Fruit fly (Drosophila melanogaster) whole organism, prepupa: ENCODE results near the gene sturkopf.

Source experiments
- CG10669 ChIP-seq: fragments of 200-800 bp; sonication (Bioruptor generic); optimal IDR thresholded peaks from 3 replicates; lab custom pipeline; 2018; ENCODE audit warnings: missing biosample characterization, mild to moderate bottlenecking, missing genetic modification characterization, moderate library complexity
- CG11294 ChIP-seq: fragments of 200-800 bp; sonication (Bioruptor generic); IDR thresholded peaks from 2 replicates; pipeline ENCODE4 v1.3.6; 2022; ENCODE audit warnings: missing biosample characterization, missing genetic modification characterization
- CG11762 ChIP-seq: fragments of 200-800 bp; sonication (Bioruptor generic); optimal IDR thresholded peaks from 3 replicates; lab custom pipeline; 2016; ENCODE audit warnings: missing biosample characterization, missing genetic modification characterization; ENCODE audit not compliant: insufficient read depth
- CG11902 ChIP-seq: fragments of 200-800 bp; sonication (Bioruptor generic); optimal IDR thresholded peaks from 3 replicates; lab custom pipeline; 2016; ENCODE audit warnings: missing biosample characterization, missing genetic modification characterization
- CG15336 ChIP-seq: fragments of 200-800 bp; sonication (Bioruptor generic); IDR thresholded peaks from 2 replicates; pipeline ENCODE4 v1.3.6; 2022; ENCODE audit warnings: missing biosample characterization, missing genetic modification characterization
- CG1621 ChIP-seq: fragments of 200-800 bp; sonication (Bioruptor generic); optimal IDR thresholded peaks from 3 replicates; lab custom pipeline; 2018; ENCODE audit warnings: missing biosample characterization, mild to moderate bottlenecking, missing genetic modification characterization
- CG16779 ChIP-seq: fragments of 200-800 bp; sonication (Bioruptor generic); optimal IDR thresholded peaks from 3 replicates; lab custom pipeline; 2017; ENCODE audit warnings: missing biosample characterization, mild to moderate bottlenecking, missing genetic modification characterization
- CG3032 ChIP-seq: fragments of 200-800 bp; optimal IDR thresholded peaks from 2 replicates; lab custom pipeline; 2019; ENCODE audit warnings: missing biosample characterization, mild to moderate bottlenecking, missing genetic modification characterization, moderate library complexity
- CG31627 ChIP-seq: fragments of 200-800 bp; sonication (Bioruptor generic); optimal IDR thresholded peaks from 3 replicates; lab custom pipeline; 2016; ENCODE audit warnings: missing biosample characterization, missing genetic modification characterization
- CG32006 ChIP-seq: fragments of 200-800 bp; sonication (Bioruptor generic); optimal IDR thresholded peaks from 3 replicates; lab custom pipeline; 2017; ENCODE audit warnings: missing biosample characterization, mild to moderate bottlenecking, missing genetic modification characterization
- CG34406 ChIP-seq: fragments of 200-800 bp; sonication (Bioruptor generic); optimal IDR thresholded peaks from 3 replicates; lab custom pipeline; 2016; ENCODE audit warnings: missing biosample characterization, missing genetic modification characterization
- CG3919 ChIP-seq: fragments of 200-800 bp; sonication (Bioruptor generic); optimal IDR thresholded peaks from 3 replicates; lab custom pipeline; 2016; ENCODE audit warnings: missing biosample characterization, missing genetic modification characterization
- CG4318 ChIP-seq: fragments of 200-800 bp; sonication (Bioruptor generic); optimal IDR thresholded peaks from 3 replicates; lab custom pipeline; 2017; ENCODE audit warnings: missing biosample characterization, mild to moderate bottlenecking, missing genetic modification characterization
- CG6163 ChIP-seq: fragments of 200-800 bp; sonication (Bioruptor generic); IDR thresholded peaks from 3 replicates; pipeline ENCODE4 v1.3.6; 2022; ENCODE audit warnings: missing biosample characterization, missing genetic modification characterization
- CG6792 ChIP-seq: fragments of 200-800 bp; sonication (Bioruptor generic); optimal IDR thresholded peaks from 3 replicates; lab custom pipeline; 2016; ENCODE audit warnings: missing biosample characterization, missing genetic modification characterization
- CG6808 ChIP-seq: fragments of 200-800 bp; sonication (Bioruptor generic); optimal IDR thresholded peaks from 3 replicates; lab custom pipeline; 2017; ENCODE audit warnings: missing biosample characterization, missing genetic modification characterization, mild to moderate bottlenecking, moderate library complexity, missing genetic modification reagents
- CG6854 ChIP-seq: fragments of 200-800 bp; sonication (Bioruptor generic); optimal IDR thresholded peaks from 2 replicates; lab custom pipeline; 2017; ENCODE audit warnings: missing biosample characterization, mild to moderate bottlenecking, missing genetic modification characterization
- CG8119 ChIP-seq: fragments of 200-800 bp; sonication (Bioruptor generic); IDR thresholded peaks from 3 replicates; pipeline ENCODE4 v1.3.6; 2022; ENCODE audit warnings: missing biosample characterization, missing genetic modification characterization
- CG8319 ChIP-seq: fragments of 200-800 bp; sonication (Bioruptor generic); optimal IDR thresholded peaks from 3 replicates; lab custom pipeline; 2016; ENCODE audit warnings: missing biosample characterization, missing genetic modification characterization
- CG8632 ChIP-seq: fragments of 200-800 bp; sonication (Bioruptor generic); optimal IDR thresholded peaks from 3 replicates; lab custom pipeline; 2016; ENCODE audit warnings: missing biosample characterization, missing genetic modification characterization
- Eip78C ChIP-seq: fragments of 200-800 bp; sonication (Bioruptor generic); peaks from one replicate; lab custom pipeline; 2016; ENCODE audit warnings: missing biosample characterization, missing genetic modification characterization
- Eip93F ChIP-seq: fragments of 200-800 bp; sonication (Bioruptor generic); optimal IDR thresholded peaks from 2 replicates; lab custom pipeline; 2016; ENCODE audit warnings: missing biosample characterization, mild to moderate bottlenecking, missing genetic modification characterization
- Ets21C ChIP-seq: fragments of 200-800 bp; sonication (Bioruptor generic); optimal IDR thresholded peaks from 3 replicates; lab custom pipeline; 2016; ENCODE audit warnings: missing biosample characterization, missing genetic modification characterization
- Ets96B ChIP-seq: fragments of 200-800 bp; optimal IDR thresholded peaks from 2 replicates; lab custom pipeline; 2019; ENCODE audit warnings: missing biosample characterization, mild to moderate bottlenecking, missing genetic modification characterization, moderate library complexity
- Gug ChIP-seq: fragments of 200-800 bp; sonication (Bioruptor generic); IDR thresholded peaks from 2 replicates; pipeline ENCODE4 v1.3.6; 2022; ENCODE audit warnings: missing biosample characterization, missing genetic modification characterization
- Hr39 ChIP-seq: fragments of 200-800 bp; sonication (Bioruptor generic); optimal IDR thresholded peaks from 2 replicates; lab custom pipeline; 2016; ENCODE audit warnings: missing biosample characterization, missing genetic modification characterization
- Hr4 ChIP-seq: fragments of 200-800 bp; sonication (Bioruptor generic); optimal IDR thresholded peaks from 3 replicates; lab custom pipeline; 2016; ENCODE audit warnings: missing biosample characterization, missing genetic modification characterization
- Lpt ChIP-seq: fragments of 200-800 bp; sonication (Bioruptor generic); optimal IDR thresholded peaks from 3 replicates; lab custom pipeline; 2016; ENCODE audit warnings: missing biosample characterization, missing genetic modification characterization
- Sox14 ChIP-seq: fragments of 200-800 bp; sonication (Bioruptor generic); optimal IDR thresholded peaks from 3 replicates; lab custom pipeline; 2016; ENCODE audit warnings: missing biosample characterization, missing genetic modification characterization
- Sox15 ChIP-seq: fragments of 200-800 bp; sonication (Bioruptor generic); optimal IDR thresholded peaks from 3 replicates; lab custom pipeline; 2016; ENCODE audit warnings: missing biosample characterization, missing genetic modification characterization
- achi ChIP-seq: fragments of 200-800 bp; sonication (Bioruptor generic); optimal IDR thresholded peaks from 3 replicates; lab custom pipeline; 2016; ENCODE audit warnings: missing biosample characterization, missing genetic modification characterization
- acj6 ChIP-seq: fragments of 200-800 bp; sonication (Bioruptor generic); optimal IDR thresholded peaks from 3 replicates; lab custom pipeline; 2016; ENCODE audit warnings: missing biosample characterization, missing genetic modification characterization
- cyc ChIP-seq: fragments of 200-800 bp; sonication (Bioruptor generic); optimal IDR thresholded peaks from 3 replicates; lab custom pipeline; 2016; ENCODE audit warnings: missing biosample characterization, missing genetic modification characterization
- eg ChIP-seq: fragments of 200-800 bp; sonication (Bioruptor generic); IDR thresholded peaks from 3 replicates; pipeline ENCODE4 v1.3.6; 2022; ENCODE audit warnings: missing biosample characterization, missing genetic modification characterization
- esn ChIP-seq: fragments of 200-800 bp; sonication (Bioruptor generic); optimal IDR thresholded peaks from 2 replicates; lab custom pipeline; 2016; ENCODE audit warnings: missing biosample characterization, mild to moderate bottlenecking, missing genetic modification characterization, moderate library complexity
- fd59A ChIP-seq: fragments of 200-800 bp; sonication (Bioruptor generic); optimal IDR thresholded peaks from 2 replicates; lab custom pipeline; 2017; ENCODE audit warnings: missing biosample characterization, mild to moderate bottlenecking, missing genetic modification characterization, missing genetic modification reagents
- fkh ChIP-seq: fragments of 200-800 bp; sonication (Bioruptor generic); optimal IDR thresholded peaks from 3 replicates; lab custom pipeline; 2017; ENCODE audit warnings: missing biosample characterization, mild to moderate bottlenecking, missing genetic modification characterization, moderate library complexity
- lz ChIP-seq: fragments of 200-800 bp; sonication (Bioruptor generic); optimal IDR thresholded peaks from 3 replicates; lab custom pipeline; 2016; ENCODE audit warnings: missing biosample characterization, missing genetic modification characterization
- net ChIP-seq: fragments of 200-800 bp; sonication (Bioruptor generic); optimal IDR thresholded peaks from 3 replicates; lab custom pipeline; 2016; ENCODE audit warnings: missing biosample characterization, missing genetic modification characterization
- salr ChIP-seq, 2 experiments: fragments of 200-800 bp; sonication (Bioruptor generic); optimal IDR thresholded peaks; 3 replicates each; lab custom pipeline; 2016 to 2018; ENCODE audit warnings: missing biosample characterization in 2 of 2, missing genetic modification characterization in 2 of 2, mild to moderate bottlenecking in 1 of 2
- ss ChIP-seq, 2 experiments: fragments of 200-800 bp; sonication (Bioruptor generic); optimal IDR thresholded peaks; 2 replicates in 1 of 2; 3 replicates in 1 of 2; lab custom pipeline; 2017 to 2018; ENCODE audit warnings: mild to moderate bottlenecking in 2 of 2, missing biosample characterization in 2 of 2, missing genetic modification characterization in 2 of 2, moderate library complexity in 1 of 2
- svp ChIP-seq: fragments of 200-800 bp; sonication (Bioruptor generic); peaks from one replicate; lab custom pipeline; 2016; ENCODE audit warnings: missing biosample characterization, missing genetic modification characterization
- topi ChIP-seq: fragments of 200-800 bp; sonication (Bioruptor generic); optimal IDR thresholded peaks from 3 replicates; lab custom pipeline; 2016; ENCODE audit warnings: missing biosample characterization, missing genetic modification characterization
- vri ChIP-seq: fragments of 200-800 bp; sonication (Bioruptor generic); optimal IDR thresholded peaks from 3 replicates; lab custom pipeline; 2016; ENCODE audit warnings: missing biosample characterization, mild to moderate bottlenecking, missing genetic modification characterization

sturkopf gene

DNA sequence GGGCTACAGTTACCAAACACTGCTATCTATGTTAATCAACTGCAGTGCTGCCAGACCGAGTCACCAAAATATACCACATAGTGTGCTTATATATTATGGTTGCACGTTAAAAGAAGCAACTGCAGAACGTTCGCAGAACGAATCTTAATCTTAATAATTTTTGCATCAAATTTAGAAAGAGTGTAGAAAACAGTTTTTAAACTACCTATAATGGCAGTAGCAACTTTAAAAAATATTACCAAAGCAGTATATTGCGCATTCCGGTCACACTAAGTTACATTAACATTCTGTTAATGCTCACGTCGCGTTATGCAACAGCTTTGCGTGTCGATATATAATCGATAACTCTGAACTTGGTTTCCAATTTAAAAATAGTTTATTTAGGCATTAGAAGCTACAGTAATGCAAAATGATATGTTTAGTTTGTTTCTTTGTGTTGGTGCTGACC, 29.0 kb upstream of the sturkopf start, which contains the start of gene indra:
Gene indra, minus strand, starts transcription at position 271 of the 448 bp plus-strand sequence.
- no peak for TF ChIP-seq CG15336 (GFP tag; lab: Robert Waterston, UW)
- TF ChIP-seq cyc: peak; percentile 66
- TF ChIP-seq CG3032 (tag; lab: Kevin White, UChicago): peak; percentile 49
- TF ChIP-seq esn: peak; percentile 76
- peak; percentile 43 for TF ChIP-seq fkh (GFP tag; lab: Kevin White, UChicago)
- peak; percentile 47 for TF ChIP-seq CG11902 (GFP tag; lab: Kevin White, UChicago)
- TF ChIP-seq CG3919: no peak
- 0 out of 2 replicates have a peak, but pooled peaks have one; percentile 36 for TF ChIP-seq CG11294 (GFP tag; lab: Robert Waterston, UW)
- TF ChIP-seq topi (GFP tag; lab: Kevin White, UChicago): no peak
- peak; percentile 38 for TF ChIP-seq Sox15 (GFP tag; lab: Kevin White, UChicago)
- no peak for TF ChIP-seq Ets21C (GFP tag; lab: Kevin White, UChicago)
- TF ChIP-seq CG34406: no peak
- TF ChIP-seq Gug (GFP tag; lab: Robert Waterston, UW): 0 out of 2 replicates have a peak, but pooled peaks have one; percentile 26
- TF ChIP-seq net (GFP tag; lab: Kevin White, UChicago): no peak
- TF ChIP-seq CG8119: 0 out of 3 replicates have a peak, but pooled peaks have one; percentile 28
- peak; percentile 64 for TF ChIP-seq lz (GFP tag; lab: Kevin White, UChicago)
- TF ChIP-seq ss (GFP tag; optimal IDR thresholded peaks at IDR 0.05; lab: Kevin White, UChicago): peak in 1 of 2 experiments; percentile 11
- TF ChIP-seq CG11762: peak; percentile 7
- peak; percentile 46 for TF ChIP-seq CG6792 (GFP tag; lab: Kevin White, UChicago)
- TF ChIP-seq salr (GFP tag; optimal IDR thresholded peaks at IDR 0.05; lab: Kevin White, UChicago): no peak
- TF ChIP-seq svp: peak; percentile 70
- TF ChIP-seq vri (GFP tag; lab: Kevin White, UChicago): peak; percentile 94
- TF ChIP-seq Hr39: no peak
- TF ChIP-seq CG6163 (GFP tag; lab: Robert Waterston, UW): peak; percentile 48; the same call in 1 of the 3 replicates
- TF ChIP-seq fd59A (GFP tag; lab: Kevin White, UChicago): no peak
- no peak for TF ChIP-seq CG10669
- TF ChIP-seq CG16779 (tag; lab: Kevin White, UChicago): no peak
- TF ChIP-seq CG8632: no peak
- peak; percentile 77 for TF ChIP-seq CG31627 (GFP tag; lab: Kevin White, UChicago)
- TF ChIP-seq Ets96B (tag; lab: Kevin White, UChicago): peak; percentile 47
- no peak for TF ChIP-seq CG32006 (GFP tag; lab: Kevin White, UChicago)
- TF ChIP-seq Sox14 (GFP tag; lab: Kevin White, UChicago): peak; percentile 66
- no peak for TF ChIP-seq CG6854 (GFP tag; lab: Kevin White, UChicago)
- TF ChIP-seq Eip78C (GFP tag; lab: Kevin White, UChicago): peak; percentile 71
- TF ChIP-seq CG8319 (GFP tag; lab: Kevin White, UChicago): no peak
- TF ChIP-seq eg (GFP tag; lab: Robert Waterston, UW): peak; percentile 48; the same call in 2 of the 3 replicates

- peak; percentile 29 for TF ChIP-seq esn
- no peak for TF ChIP-seq CG6854 (GFP tag; lab: Kevin White, UChicago)
- TF ChIP-seq Sox14 (GFP tag; lab: Kevin White, UChicago): no peak
- TF ChIP-seq Lpt: no peak
- peak; percentile 70 for TF ChIP-seq Eip93F (GFP tag; lab: Kevin White, UChicago)
- no peak for TF ChIP-seq acj6 (GFP tag; lab: Kevin White, UChicago)
- TF ChIP-seq CG3919: no peak
- TF ChIP-seq CG31627 (GFP tag; lab: Kevin White, UChicago): peak; percentile 38
- TF ChIP-seq CG6792 (GFP tag; lab: Kevin White, UChicago): no peak
- no peak for TF ChIP-seq CG10669
- no peak for TF ChIP-seq CG8632
- TF ChIP-seq svp: peak; percentile 92
- no peak for TF ChIP-seq CG6808
- TF ChIP-seq vri (GFP tag; lab: Kevin White, UChicago): peak; percentile 91
- no peak for TF ChIP-seq achi
- TF ChIP-seq topi (GFP tag; lab: Kevin White, UChicago): peak; percentile 23
- TF ChIP-seq CG15336 (GFP tag; lab: Robert Waterston, UW): peak; percentile 27; the same call in 1 of the 2 replicates
- no peak for TF ChIP-seq CG4318 (GFP tag; lab: Kevin White, UChicago)
- no peak for TF ChIP-seq CG8319 (GFP tag; lab: Kevin White, UChicago)
- no peak for TF ChIP-seq CG11902 (GFP tag; lab: Kevin White, UChicago)
- TF ChIP-seq fd59A (GFP tag; lab: Kevin White, UChicago): no peak
- peak; percentile 36 for TF ChIP-seq fkh (GFP tag; lab: Kevin White, UChicago)
- peak; percentile 7 for TF ChIP-seq cyc
- peak; percentile 53; the same call in 2 of the 3 replicates for TF ChIP-seq eg (GFP tag; lab: Robert Waterston, UW)
- no peak for TF ChIP-seq Hr4 (GFP tag; lab: Kevin White, UChicago)
- TF ChIP-seq Eip78C (GFP tag; lab: Kevin White, UChicago): peak; percentile 64
- TF ChIP-seq CG1621: no peak
- peak; percentile 14 for TF ChIP-seq Hr39
Measured at dm6 chr3L:1335989-1336961, 23.1 kb upstream of the sturkopf start.
